Fruit fly (Drosophila melanogaster): Measurements from ENCODE around the gene Ir100a.

Gene Ir100a

dm6 chr3R:31805228-31805738 lies 4.5 kb downstream of the Ir100a start, which contains the start of the genes CG42233 and CG1971 (continued):
- TF ChIP-seq CG33557 (GFP tag; optimal IDR thresholded peaks at IDR 0.05), result peak; percentile 21
- peak; percentile 30; the same call in 1 of the 2 replicates for TF ChIP-seq bbx (GFP tag; IDR thresholded peaks at IDR 0.05; ENCODE audit: partially characterized antibody)
- TF ChIP-seq Ptx1 (GFP tag; IDR thresholded peaks at IDR 0.05), result peak; percentile 53
- TF ChIP-seq tx (GFP tag; optimal IDR thresholded peaks at IDR 0.05), result peak; percentile 5
- peak; percentile 34; the same call in 1 of the 2 replicates for TF ChIP-seq CG32532 (GFP tag; IDR thresholded peaks at IDR 0.05)
- peak; percentile 31 for TF ChIP-seq pum (GFP tag; optimal IDR thresholded peaks at IDR 0.05)
- peak; percentile 41; the same call in 1 of the 3 replicates for TF ChIP-seq vnd (GFP tag; IDR thresholded peaks at IDR 0.05; ENCODE audit: partially characterized antibody)
- peak; percentile 58 for TF ChIP-seq slbo (GFP tag; IDR thresholded peaks at IDR 0.05)
- no peak for TF ChIP-seq pros (GFP tag; optimal IDR thresholded peaks at IDR 0.05)
- peak; percentile 28 for TF ChIP-seq shn (GFP tag; optimal IDR thresholded peaks at IDR 0.05)
- peak; percentile 61 for TF ChIP-seq CG13287 (GFP tag; IDR thresholded peaks at IDR 0.05; ENCODE audit: partially characterized antibody)
- peak; percentile 44 for TF ChIP-seq grn (GFP tag; optimal IDR thresholded peaks at IDR 0.05)
- 0 out of 3 replicates have a peak, but pooled peaks have one; percentile 21 for TF ChIP-seq Doc3 (GFP tag; IDR thresholded peaks at IDR 0.05; ENCODE audit: partially characterized antibody)
- peak; percentile 41 for TF ChIP-seq az2 (GFP tag; optimal IDR thresholded peaks at IDR 0.05)
- TF ChIP-seq CHES-1-like (GFP tag; optimal IDR thresholded peaks at IDR 0.05), result no peak
- peak; percentile 15 for TF ChIP-seq pho (GFP tag; optimal IDR thresholded peaks at IDR 0.05)
- peak; percentile 36; the same call in 1 of the 3 replicates for TF ChIP-seq ase (GFP tag; IDR thresholded peaks at IDR 0.05)
- TF ChIP-seq Xbp1 (GFP tag; optimal IDR thresholded peaks at IDR 0.05), result peak; percentile 24
- TF ChIP-seq CG9215 (GFP tag; IDR thresholded peaks at IDR 0.05), result no peak
- TF ChIP-seq CTCF (GFP tag; optimal IDR thresholded peaks at IDR 0.05), result peak; percentile 8
- peak; percentile 40 for TF ChIP-seq Antp (GFP tag; optimal IDR thresholded peaks at IDR 0.05)
- TF ChIP-seq CG3995 (GFP tag; optimal IDR thresholded peaks at IDR 0.05), result peak; percentile 87
- TF ChIP-seq Dip3 (GFP tag; optimal IDR thresholded peaks at IDR 0.05), result peak; percentile 13
- TF ChIP-seq esg (GFP tag; conservative IDR thresholded peaks at IDR 0.05), result no peak
- TF ChIP-seq Taf1 (GFP tag; IDR thresholded peaks at IDR 0.05), result peak; percentile 14; the same call in 1 of the 2 replicates
- no peak for TF ChIP-seq Dbx (GFP tag; IDR thresholded peaks at IDR 0.05)
- TF ChIP-seq HLHmδ (GFP tag; optimal IDR thresholded peaks at IDR 0.05), result no peak
- TF ChIP-seq lmd (GFP tag; IDR thresholded peaks at IDR 0.05), result 0 out of 2 replicates have a peak, but pooled peaks have one; percentile 23
- TF ChIP-seq Scr (GFP tag; IDR thresholded peaks at IDR 0.05; ENCODE audit: partially characterized antibody), result 0 out of 2 replicates have a peak, but pooled peaks have one; percentile 11
- TF ChIP-seq Atf6 (GFP tag; IDR thresholded peaks at IDR 0.05), result peak; percentile 25; the same call in 1 of the 2 replicates
- TF ChIP-seq dysf (GFP tag; IDR thresholded peaks at IDR 0.05), result 0 out of 3 replicates have a peak, but pooled peaks have one; percentile 9
- TF ChIP-seq pan (optimal IDR thresholded peaks at IDR 0.05), result no peak
- TF ChIP-seq pan (GFP tag; optimal IDR thresholded peaks at IDR 0.05 in 1 of 2, IDR thresholded peaks at IDR 0.05 in 1 of 2), result peak in 1 of 2 experiments; percentile 44
- TF ChIP-seq Vsx1 (GFP tag; optimal IDR thresholded peaks at IDR 0.05), result no peak
- TF ChIP-seq tio (GFP tag; optimal IDR thresholded peaks at IDR 0.05), result no peak
- TF ChIP-seq CG4707 (GFP tag; optimal IDR thresholded peaks at IDR 0.05), result peak; percentile 30
- TF ChIP-seq bab2 (GFP tag; optimal IDR thresholded peaks at IDR 0.05), result peak; percentile 21
- no peak for TF ChIP-seq gem (tag; optimal IDR thresholded peaks at IDR 0.05)
- peak; percentile 31; the same call in 1 of the 2 replicates for TF ChIP-seq Rx (GFP tag; IDR thresholded peaks at IDR 0.05)
- peak; percentile 37 for TF ChIP-seq CG10979 (tag; optimal IDR thresholded peaks at IDR 0.05)
- TF ChIP-seq dm (GFP tag; optimal IDR thresholded peaks at IDR 0.05), result no peak
- peak; percentile 91 for TF ChIP-seq Med (GFP tag)
- TF ChIP-seq CG6791 (GFP tag; IDR thresholded peaks at IDR 0.05; ENCODE audit: partially characterized antibody), result peak; percentile 62; the same call in 2 of the 3 replicates
- no peak for TF ChIP-seq so (GFP tag; IDR thresholded peaks at IDR 0.05)
- peak; percentile 20 to 85 for TF ChIP-seq crp (GFP tag; optimal IDR thresholded peaks at IDR 0.05)
- peak; percentile 30 for TF ChIP-seq ind (GFP tag; optimal IDR thresholded peaks at IDR 0.05)
- peak; percentile 26 for TF ChIP-seq Ets65A (GFP tag)
- TF ChIP-seq CG12219 (GFP tag; optimal IDR thresholded peaks at IDR 0.05), result peak; percentile 2
- peak; percentile 60; the same call in 1 of the 2 replicates for TF ChIP-seq vvl (GFP tag; IDR thresholded peaks at IDR 0.05)
- TF ChIP-seq HLH3B (GFP tag; IDR thresholded peaks at IDR 0.05), result 0 out of 2 replicates have a peak, but pooled peaks have one; percentile 8

Data from whole organism, embryonic.